Worm (Caenorhabditis elegans): ENCODE data around the gene swt-4.

- TF ChIP-seq unc-39 (tag; optimal IDR thresholded peaks at IDR 0.05), result no peak
- TF ChIP-seq lin-39 (tag; optimal IDR thresholded peaks at IDR 0.05), result no peak
- no peak for TF ChIP-seq nhr-77 (tag; optimal IDR thresholded peaks at IDR 0.05)
- TF ChIP-seq nhr-12 (tag; optimal IDR thresholded peaks at IDR 0.05), result no peak
- no peak for TF ChIP-seq zag-1 (tag; optimal IDR thresholded peaks at IDR 0.05)
- no peak for TF ChIP-seq ceh-82 (tag; optimal IDR thresholded peaks at IDR 0.05)
- no peak for TF ChIP-seq fkh-10 (GFP tag; optimal IDR thresholded peaks at IDR 0.05)
- TF ChIP-seq fos-1 (tag; optimal IDR thresholded peaks at IDR 0.05), result no peak
- TF ChIP-seq hmg-11 (tag; optimal IDR thresholded peaks at IDR 0.05), result no peak
- no peak for TF ChIP-seq jun-1 (tag; optimal IDR thresholded peaks at IDR 0.05)
- no peak for TF ChIP-seq unc-62 (GFP tag; optimal IDR thresholded peaks at IDR 0.05)
- no peak for TF ChIP-seq aly-2 (tag; optimal IDR thresholded peaks at IDR 0.05)
- TF ChIP-seq ceh-28 (tag; optimal IDR thresholded peaks at IDR 0.05), result no peak
Observed at ce11 chrIII:10633403-10633674, 4.4 kb upstream of the swt-4 start, which contains the start of gene Y39A1A.9.

Data from whole organism, L3 larva.